Worm (Caenorhabditis elegans): ENCODE measurements around the gene C25F9.10.

DNA sequence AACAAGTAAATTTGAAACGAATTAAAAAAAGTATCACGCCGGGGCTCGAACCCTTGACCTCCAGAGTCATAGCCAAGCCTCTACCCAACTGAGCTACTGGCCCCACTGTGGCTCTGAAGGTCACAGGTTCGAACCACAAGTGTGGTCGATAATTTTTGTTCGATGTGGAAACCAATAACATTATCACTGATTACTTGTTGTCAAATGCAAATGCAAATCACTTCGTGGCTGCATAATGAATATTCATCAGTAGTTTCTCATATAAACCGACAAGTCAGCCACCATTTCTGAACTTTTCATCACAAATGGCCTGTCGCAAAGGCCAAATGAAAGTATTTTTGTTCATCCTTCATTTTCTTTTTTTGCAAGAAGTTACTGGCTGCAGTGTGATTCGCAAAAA is 10.8 kb upstream of the C25F9.10 start, which contains the start of gene C25F9.8:
- no peak for TF ChIP-seq zag-1 (tag; optimal IDR thresholded peaks at IDR 0.05)
- TF ChIP-seq dmd-4 (tag; optimal IDR thresholded peaks at IDR 0.05): no peak
- no peak for TF ChIP-seq ztf-11 (tag; optimal IDR thresholded peaks at IDR 0.05)
- TF ChIP-seq ztf-4 (tag; optimal IDR thresholded peaks at IDR 0.05): no peak
- no peak for TF ChIP-seq ceh-16 (tag; optimal IDR thresholded peaks at IDR 0.05)
- no peak for TF ChIP-seq sma-3 (GFP tag; optimal IDR thresholded peaks at IDR 0.05)
- no peak for TF ChIP-seq blmp-1 (tag; optimal IDR thresholded peaks at IDR 0.05; ENCODE audit: insufficient read depth)
- TF ChIP-seq egl-27 (tag; optimal IDR thresholded peaks at IDR 0.05): no peak
- no peak for TF ChIP-seq aly-2 (tag; optimal IDR thresholded peaks at IDR 0.05)
- no peak for TF ChIP-seq F13H6.1 (tag; optimal IDR thresholded peaks at IDR 0.05)
- no peak for TF ChIP-seq nhr-11 (tag; optimal IDR thresholded peaks at IDR 0.05)
- TF ChIP-seq lin-39 (tag; optimal IDR thresholded peaks at IDR 0.05): no peak
